Fruit fly (Drosophila melanogaster): Measurements from ENCODE around the gene Taf10b.

Gene Taf10b

DNA sequence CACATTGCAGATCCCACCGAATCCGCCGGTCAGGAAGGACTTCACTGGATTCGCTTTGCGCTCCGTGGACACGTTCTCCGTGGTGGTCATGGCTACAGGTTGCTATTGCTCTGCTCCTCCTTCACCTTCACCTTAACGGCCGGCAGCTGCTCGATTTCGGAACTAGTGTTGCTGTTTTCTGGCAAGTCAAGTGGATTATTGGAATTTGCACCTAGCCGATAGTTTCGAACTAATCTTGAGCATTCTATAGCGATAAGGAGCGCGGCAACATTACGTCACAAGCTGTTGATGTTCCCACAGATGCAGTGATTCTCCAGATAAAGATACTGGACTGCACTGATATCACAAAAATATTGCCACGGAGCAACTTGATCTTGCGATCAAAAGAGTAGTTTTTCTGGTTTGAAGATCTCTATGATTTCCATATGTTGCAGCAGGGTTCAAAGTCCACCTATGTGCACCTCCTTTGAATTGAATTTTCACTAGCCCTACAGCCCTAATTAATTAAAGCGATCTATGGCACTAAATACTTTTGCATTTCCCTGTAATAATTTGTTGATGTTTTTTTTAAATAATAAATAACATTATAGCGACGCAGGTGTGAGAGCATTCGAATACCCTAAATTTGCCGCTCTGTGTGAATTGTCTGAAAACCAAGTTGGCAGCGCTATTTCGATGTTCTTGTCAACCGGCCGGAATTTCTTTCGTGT, 2.0 kb upstream of the Taf10b start, which contains the start of the genes colt and HINT1:
colt (minus strand) TSS at position 594 of the 710 bp plus-strand sequence.
HINT1 (plus strand) TSS at position 660 of the 710 bp plus-strand sequence.
- TF ChIP-seq CTCF (optimal IDR thresholded peaks at IDR 0.05) (peak in 1 of 2 experiments; percentile 21), CG8478 (optimal IDR thresholded peaks at IDR 0.05) (no peak)

DNA sequence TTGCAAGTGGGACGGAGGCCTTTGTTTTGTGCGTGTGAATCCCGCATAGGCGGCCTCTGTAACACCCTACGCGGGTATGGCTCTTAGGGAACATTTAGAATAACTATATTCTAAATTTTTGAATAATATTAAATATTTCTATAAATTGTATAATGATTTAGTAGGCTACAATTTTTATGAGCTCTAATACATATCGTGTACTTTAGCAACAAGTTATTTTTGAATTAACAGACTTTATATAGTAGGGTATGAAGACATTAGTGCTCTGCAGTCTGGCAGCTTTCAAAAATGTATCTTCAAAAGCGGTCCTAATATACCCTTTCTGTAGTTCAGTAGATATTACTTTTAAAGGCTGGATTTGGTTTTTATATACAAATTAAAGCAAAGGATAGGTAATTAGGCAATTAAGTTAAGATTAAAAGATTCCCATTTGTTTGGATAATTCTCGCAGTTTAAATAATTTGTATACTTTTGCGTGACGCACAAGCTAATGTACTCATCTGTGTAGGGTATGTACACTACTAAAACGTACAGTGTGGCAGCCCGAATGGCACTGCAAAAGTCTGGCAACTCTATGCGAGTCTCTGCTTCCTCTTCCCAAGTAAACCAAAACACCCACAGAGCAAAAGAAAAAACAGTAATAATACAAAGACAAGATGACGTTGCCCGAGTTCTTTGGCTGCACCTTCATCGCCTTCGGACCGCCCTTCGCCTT, 1.8 kb downstream of the Taf10b start, which contains the start of the genes Snx21 and aph-1:
Snx21 (minus strand) TSS at position 7 of the 715 bp plus-strand sequence.
aph-1 (plus strand) TSS at position 575 of the 715 bp plus-strand sequence.
- TF ChIP-seq CG8478 (optimal IDR thresholded peaks at IDR 0.05) (no peak), CTCF (optimal IDR thresholded peaks at IDR 0.05) (no peak)

DNA sequence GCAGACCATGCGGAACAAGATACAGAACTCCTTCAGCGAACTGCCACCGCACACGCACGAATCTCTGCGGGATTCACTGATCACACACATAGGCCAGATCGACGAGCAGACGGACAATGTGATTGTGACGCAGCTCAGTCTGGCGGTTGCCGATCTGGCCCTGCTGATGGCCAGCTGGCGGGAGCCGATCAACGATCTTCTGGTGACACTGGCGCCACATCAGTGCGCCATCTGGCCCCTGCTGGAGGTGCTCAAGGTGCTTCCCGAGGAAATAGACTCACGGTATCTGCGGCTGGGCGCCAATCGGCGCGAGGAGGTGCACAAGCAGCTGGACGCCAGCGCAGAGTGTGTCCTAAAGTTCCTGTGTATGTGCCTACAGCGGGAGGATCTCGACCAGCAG, 7.4 kb downstream of the Taf10b start:
- TF ChIP-seq CTCF (optimal IDR thresholded peaks at IDR 0.05) (no peak), CG8478 (optimal IDR thresholded peaks at IDR 0.05) (no peak)

DNA sequence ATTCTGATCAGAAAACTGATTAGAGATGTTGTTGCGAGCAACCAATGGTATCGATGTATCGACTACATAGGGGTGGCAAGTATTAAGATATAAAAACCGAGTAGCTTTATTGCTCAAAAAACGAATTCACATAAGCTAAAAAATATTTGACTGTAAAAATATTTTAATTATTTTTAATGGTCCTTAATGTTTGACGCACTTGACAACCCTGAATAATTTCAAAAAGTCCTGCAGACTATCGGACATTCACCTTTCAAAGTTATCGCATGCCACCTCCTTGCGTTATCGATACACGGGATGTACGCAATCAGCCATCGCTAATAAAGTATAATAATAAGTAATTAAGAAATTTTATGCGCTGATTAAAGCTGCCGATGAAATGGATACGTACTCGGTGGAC, 8.0 kb downstream of the Taf10b start, which contains the start of the genes HemK2, Snapin and Tnpo-SR:
HemK2 (minus strand) TSS at position 24 of the 400 bp plus-strand sequence.
Snapin (minus strand) TSS at position 24 of the 400 bp plus-strand sequence.
Tnpo-SR (plus strand) TSS at position 271 of the 400 bp plus-strand sequence.
- TF ChIP-seq CG8478 (optimal IDR thresholded peaks at IDR 0.05) (no peak), CTCF (optimal IDR thresholded peaks at IDR 0.05) (no peak)

DNA sequence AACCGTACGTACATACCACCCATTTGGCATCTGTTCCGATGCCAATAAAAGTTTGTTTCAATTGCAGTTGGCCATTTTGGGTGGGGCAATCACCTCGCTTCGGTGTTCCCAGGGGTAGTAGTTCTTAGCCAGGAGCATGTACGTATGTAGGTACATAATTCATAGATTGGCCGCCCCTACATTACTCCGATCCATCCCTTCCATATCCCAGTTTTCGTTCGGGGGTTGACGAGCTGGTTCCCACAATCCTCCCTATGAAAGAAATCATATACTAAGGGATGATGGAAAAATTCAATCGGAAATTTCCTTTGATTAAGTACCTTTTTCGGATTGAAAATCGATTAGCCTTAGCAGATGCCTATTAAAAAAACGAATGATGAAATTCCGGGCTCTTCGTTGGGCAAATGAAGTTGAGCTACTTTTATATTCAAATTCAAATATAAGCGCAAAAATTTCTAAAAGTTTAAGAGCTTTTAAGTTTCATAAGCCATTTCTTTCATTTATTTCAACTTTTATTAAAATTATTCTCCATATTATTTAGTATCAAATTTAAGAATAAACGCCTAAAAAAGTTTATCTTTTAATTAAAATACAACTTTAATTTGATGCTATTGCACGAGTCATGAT, 9.6 kb downstream of the Taf10b start:
- TF ChIP-seq CG8478 (optimal IDR thresholded peaks at IDR 0.05) (no peak), CTCF (optimal IDR thresholded peaks at IDR 0.05) (no peak)

DNA sequence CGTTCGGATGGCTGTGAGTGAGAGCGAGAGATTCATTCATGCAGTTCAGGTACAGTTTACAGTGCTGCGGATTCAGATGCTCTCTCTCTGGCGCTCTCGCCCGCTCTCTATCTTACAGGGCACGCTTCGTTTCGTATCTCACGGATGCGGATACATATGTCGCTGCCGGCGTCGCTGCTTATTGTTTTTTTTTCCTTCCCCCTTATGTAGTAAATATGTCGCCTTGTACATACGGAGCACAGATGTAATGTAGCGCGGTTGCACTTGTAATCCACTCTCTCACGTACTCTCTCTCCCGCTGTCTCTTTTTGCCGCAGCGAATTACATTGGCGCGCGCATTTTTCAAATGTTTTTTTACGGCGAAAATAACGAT, 12.3 kb downstream of the Taf10b start:
- TF ChIP-seq CTCF (optimal IDR thresholded peaks at IDR 0.05) (no peak), CG8478 (optimal IDR thresholded peaks at IDR 0.05) (no peak)

DNA sequence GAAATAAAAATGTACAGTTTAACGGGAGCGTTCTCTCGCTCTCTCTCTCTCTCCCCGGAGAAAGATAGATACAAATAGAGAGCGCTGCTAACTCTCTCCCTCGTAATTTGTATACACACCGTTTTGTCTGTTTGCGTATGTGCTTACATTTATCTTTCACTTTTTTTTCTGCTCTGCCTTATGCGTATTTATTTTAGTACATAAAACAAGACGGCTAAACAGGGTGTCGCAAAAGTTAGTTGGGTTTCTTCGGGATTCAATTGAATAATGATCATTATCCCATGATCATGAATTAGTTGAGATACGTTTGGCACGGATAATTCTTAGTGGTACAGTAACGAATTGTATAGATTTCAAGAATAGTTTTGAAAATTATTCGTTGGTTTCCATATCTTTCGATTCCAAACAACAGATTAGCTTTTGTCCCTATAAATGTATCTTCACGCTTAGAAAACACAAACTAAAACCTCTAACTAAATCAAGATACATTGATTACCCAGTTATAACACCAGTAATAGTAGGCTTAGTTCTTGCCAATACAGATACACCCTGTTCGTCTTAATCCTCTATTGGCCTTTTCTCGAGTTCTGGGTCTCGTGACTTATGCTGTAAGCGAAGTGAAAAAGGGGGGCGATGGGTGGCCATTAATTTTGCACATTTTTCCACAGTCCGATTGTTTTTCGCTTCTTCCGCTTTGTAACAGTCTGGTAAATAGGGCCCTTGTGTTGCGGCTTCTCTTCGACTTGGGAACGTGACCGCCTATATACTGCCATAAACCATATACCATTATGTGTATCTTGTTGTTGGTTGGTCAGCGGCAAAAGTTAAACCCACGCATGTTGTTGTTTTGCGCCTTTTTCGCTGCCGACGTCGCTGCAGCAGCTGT, 13.0 kb downstream of the Taf10b start:
- no peak for TF ChIP-seq CTCF (optimal IDR thresholded peaks at IDR 0.05)
- TF ChIP-seq CG8478 (optimal IDR thresholded peaks at IDR 0.05): no peak

DNA sequence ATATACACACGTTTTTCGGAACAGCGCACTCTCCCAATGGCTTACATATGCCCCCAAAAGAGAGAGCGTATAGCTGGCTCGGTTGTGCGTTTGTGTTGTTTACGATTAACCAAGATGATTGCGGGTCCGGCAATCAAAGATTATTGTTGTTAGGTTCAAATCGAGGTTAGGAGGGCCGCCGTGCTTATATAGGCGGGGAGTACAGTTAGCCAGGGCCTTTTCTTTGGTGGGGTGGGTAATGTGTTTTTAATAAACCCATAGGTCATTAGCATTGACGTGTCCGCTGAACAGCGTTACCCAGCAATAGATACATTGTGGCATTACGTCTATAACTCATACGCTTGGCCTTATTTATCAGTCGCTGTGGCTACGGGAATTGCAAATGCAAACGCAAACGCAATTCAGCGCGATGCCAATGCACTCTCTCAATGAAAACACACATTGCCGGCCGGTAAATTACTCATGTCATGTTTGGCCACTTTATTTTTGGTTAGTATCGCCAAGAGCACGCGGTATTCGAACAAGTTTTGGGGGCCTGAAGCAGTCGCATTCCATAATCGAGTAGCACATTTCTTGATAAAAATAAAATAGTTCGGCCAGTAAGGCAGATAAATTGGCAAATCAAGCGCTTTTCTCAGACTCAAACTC, 13.7 kb downstream of the Taf10b start:
- TF ChIP-seq CTCF (optimal IDR thresholded peaks at IDR 0.05) (no peak), CG8478 (optimal IDR thresholded peaks at IDR 0.05) (no peak)

DNA sequence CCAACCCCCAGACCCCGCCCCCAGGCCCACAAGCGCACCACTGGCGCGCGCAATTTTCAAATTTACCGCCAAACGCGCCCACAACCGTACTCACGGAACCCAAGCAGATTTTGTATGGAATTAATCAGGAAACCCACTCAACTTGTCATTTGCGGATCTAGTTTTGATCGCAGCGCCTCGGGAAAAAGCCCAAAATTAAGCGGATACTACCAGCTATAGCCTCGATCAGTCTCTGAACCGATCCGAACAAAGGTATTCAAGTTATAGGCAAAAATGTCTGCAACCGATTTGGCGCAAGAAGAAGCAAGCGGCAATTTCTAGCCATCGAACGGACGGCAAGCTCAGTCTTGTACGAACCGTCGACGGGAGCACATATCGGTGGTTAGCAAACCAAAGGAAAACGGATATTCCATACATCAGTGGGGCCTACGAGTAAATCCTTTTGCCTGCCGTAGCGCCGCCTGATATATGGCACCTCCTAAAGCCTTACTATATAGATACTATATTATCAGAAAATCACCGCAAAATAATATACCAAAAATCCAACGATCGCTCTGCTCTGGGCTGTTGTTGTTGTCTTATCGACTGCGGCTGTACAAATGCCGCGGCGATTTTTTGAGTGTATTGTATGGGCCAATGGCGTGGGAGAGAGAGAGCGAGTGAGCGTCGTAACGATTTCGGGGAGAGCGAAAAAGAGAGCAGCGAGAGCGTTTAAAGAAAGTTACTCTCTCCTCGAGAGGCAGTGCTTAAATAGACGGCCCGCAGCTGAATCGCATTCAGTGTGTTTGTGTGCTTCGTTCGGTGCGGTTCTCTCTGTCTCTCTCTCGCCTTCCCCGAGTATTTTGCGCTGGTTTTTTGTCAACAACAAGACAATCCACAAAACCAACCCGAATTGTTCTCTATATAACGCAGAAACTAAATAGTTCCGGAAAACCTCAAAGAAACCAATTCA, 14.9 kb downstream of the Taf10b start, which contains the start of gene Pgk:
Pgk (minus strand) TSS at position 609 of the 952 bp plus-strand sequence.
- no peak for TF ChIP-seq CTCF (optimal IDR thresholded peaks at IDR 0.05)
- TF ChIP-seq CG8478 (optimal IDR thresholded peaks at IDR 0.05): no peak

DNA sequence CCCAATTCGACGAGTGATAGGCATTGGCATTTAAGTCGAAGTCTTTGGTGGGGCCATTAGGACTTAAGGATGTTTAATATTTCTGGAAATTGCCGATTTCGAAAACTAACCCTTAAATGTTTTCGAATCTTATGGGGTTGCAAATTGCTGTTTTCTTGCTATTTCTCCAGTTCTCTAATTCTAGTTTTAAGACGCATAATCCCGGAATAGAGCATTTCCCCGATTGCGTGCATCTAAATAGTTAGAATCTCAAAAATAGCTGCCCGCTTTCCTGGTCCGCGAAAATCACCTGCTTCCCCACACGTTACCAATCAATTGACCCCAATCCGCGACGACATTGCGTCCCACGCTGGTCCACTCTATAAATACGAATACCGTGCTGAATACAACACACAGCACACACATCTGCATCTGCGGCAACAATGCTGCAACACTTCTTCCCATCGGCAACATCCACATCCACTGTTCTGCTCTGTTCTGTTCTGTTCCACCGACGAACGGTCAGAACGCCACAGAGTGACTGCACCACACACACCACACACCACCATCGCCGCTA, 15.7 kb downstream of the Taf10b start, which contains the start of gene Bacc:
Bacc (plus strand) TSS at position 542 of the 556 bp plus-strand sequence.
- TF ChIP-seq CTCF (optimal IDR thresholded peaks at IDR 0.05) (no peak), CG8478 (optimal IDR thresholded peaks at IDR 0.05) (no peak)

DNA sequence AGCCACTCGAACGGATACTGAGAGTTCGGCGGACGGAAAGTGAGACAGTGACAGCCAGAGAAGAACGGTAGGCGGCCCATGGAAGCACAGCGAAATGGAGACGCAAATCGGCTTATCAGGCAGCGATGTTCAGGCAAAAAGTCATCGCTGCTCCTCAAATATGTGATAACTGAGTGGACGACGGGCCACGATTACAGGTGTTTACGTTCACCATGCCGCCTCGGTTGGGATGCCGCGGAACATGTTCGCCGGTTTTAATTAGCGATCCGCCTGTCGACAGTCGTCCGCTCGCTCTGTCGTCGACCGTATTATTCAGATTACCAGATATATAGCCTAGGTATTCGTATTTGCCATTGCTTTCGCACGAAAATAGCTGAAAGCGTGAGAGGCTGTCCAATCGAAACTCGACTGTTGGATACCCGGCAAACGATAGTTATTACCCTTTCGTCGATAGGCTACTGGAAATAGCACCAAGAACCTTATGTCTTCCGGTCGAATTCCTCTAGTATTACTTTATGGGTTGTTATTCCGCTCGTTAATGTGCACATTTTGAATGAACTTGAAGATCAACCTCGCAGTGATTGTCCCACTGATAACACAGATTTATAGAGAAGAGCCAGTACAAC, 16.4 kb downstream of the Taf10b start:
- no peak for TF ChIP-seq CG8478 (optimal IDR thresholded peaks at IDR 0.05)
- TF ChIP-seq CTCF (optimal IDR thresholded peaks at IDR 0.05): no peak
